Worm (Caenorhabditis elegans): ENCODE results near the gene grl-4.

Gene grl-4

DNA sequence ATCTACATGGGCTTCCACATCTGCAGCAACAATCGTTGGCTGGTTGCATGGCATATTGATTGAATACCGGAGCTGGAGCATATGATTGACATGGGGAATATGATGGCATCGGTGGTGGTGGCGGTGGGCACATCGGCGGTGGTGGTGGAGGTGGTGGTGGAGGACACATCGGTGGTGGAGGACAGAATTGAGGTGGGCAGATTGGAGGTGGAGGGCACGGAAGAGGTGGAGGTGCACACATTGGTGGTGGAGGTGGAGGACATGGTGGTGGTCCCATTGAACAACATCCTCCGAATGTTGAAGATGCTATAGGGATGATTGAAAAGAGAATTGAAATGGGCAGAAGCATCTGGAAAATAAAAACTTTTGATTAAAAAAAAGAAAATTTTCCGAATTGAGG is at the start of gene grl-4:
Gene grl-4 (minus strand): TSS at position 351 of the 400 bp plus-strand sequence.
- TF ChIP-seq ztf-29 (GFP tag; IDR thresholded peaks at IDR 0.05) = no peak
- no peak for TF ChIP-seq klf-2 (GFP tag; conservative IDR thresholded peaks at IDR 0.05)
- no peak for TF ChIP-seq ref-1 (GFP tag; conservative IDR thresholded peaks at IDR 0.05)
- TF ChIP-seq med-1 (GFP tag; optimal IDR thresholded peaks at IDR 0.05; ENCODE audit: insufficient read depth) = no peak
- TF ChIP-seq cog-1 (tag; optimal IDR thresholded peaks at IDR 0.05) = no peak
- no peak for TF ChIP-seq tab-1 (GFP tag; IDR thresholded peaks at IDR 0.05)
- no peak for TF ChIP-seq T22C8.4 (GFP tag; IDR thresholded peaks at IDR 0.05)
- TF ChIP-seq ztf-23 (GFP tag; IDR thresholded peaks at IDR 0.05) = no peak
- TF ChIP-seq flt-1 (GFP tag; IDR thresholded peaks at IDR 0.05) = no peak

DNA sequence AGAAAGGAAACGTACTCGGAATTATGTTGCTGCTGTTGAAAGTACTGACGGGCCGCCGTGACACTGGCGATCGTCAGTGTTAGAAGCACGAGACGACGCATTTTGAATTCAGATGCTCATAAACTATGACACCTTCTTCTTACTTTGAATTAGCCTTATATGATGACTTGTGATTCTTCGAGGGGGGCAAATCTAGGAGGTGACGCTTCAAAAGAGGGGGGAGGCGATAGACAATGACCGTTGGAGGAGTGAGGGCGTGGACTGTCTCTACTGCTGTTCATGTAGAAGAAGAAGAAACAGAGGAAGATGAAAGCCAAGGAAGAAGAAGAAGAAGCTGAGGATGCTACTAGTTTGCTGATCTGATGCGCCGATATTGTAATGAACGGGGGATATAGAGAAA is 36.2 kb upstream of the grl-4 start, which contains the start of gene daf-42:
Gene daf-42 (minus strand): TSS at position 101 of the 400 bp plus-strand sequence.
- no peak for TF ChIP-seq T22C8.4 (GFP tag; IDR thresholded peaks at IDR 0.05)

DNA sequence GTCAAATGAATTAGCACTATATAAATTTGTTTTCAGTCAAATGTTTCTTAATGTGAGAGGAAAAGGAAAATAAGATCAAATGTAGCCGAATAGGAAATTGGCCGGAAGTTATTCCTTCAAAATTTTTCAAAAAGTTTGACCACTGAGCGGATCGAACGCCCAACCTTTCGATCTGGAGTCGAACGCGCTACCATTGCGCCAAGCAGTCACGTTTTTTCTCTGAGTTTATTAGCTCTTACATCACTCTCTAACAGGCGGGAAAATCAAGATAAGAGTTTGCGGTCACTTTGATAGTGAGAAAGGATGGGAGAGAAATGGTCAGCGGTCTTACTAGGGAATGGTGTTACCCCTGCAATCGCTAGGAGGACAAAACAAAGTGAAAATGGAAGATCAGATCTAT is 33.5 kb upstream of the grl-4 start:
- TF ChIP-seq tab-1 (GFP tag; IDR thresholded peaks at IDR 0.05) (peak; percentile 71; the same call in 1 of the 2 replicates), flt-1 (GFP tag; IDR thresholded peaks at IDR 0.05) (peak; percentile 56; the same call in 1 of the 2 replicates), T22C8.4 (GFP tag; IDR thresholded peaks at IDR 0.05) (no peak), ztf-23 (GFP tag; IDR thresholded peaks at IDR 0.05) (0 out of 2 replicates have a peak, but pooled peaks have one; percentile 25), ref-1 (GFP tag; conservative IDR thresholded peaks at IDR 0.05) (no peak), cog-1 (tag; optimal IDR thresholded peaks at IDR 0.05) (no peak)

DNA sequence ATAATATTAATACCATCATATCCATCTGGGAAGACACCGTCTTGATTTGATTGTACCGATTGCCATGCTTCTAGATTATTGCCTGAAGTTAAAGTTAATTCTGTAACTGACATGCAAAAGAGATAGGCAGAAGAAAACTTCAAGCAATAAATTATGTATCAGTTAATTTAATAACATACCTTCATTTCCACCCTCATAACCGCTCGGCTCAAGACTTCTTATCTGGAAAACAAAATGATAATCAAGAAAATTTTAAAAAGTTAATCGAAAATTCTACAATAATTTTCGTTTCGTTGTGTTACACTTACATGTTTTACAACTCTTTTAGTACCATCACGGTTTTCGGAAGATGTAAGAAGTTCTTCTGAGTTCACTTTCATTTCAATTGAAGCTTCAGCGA is 31.6 kb upstream of the grl-4 start:
- TF ChIP-seq T22C8.4 (GFP tag; IDR thresholded peaks at IDR 0.05) (no peak), med-1 (GFP tag; optimal IDR thresholded peaks at IDR 0.05; ENCODE audit: insufficient read depth) (no peak), ztf-29 (GFP tag; IDR thresholded peaks at IDR 0.05) (no peak), flt-1 (GFP tag; IDR thresholded peaks at IDR 0.05) (no peak), klf-2 (GFP tag; conservative IDR thresholded peaks at IDR 0.05) (no peak), cog-1 (tag; optimal IDR thresholded peaks at IDR 0.05) (no peak), ref-1 (GFP tag; conservative IDR thresholded peaks at IDR 0.05) (no peak), ztf-23 (GFP tag; IDR thresholded peaks at IDR 0.05) (no peak), tab-1 (GFP tag; IDR thresholded peaks at IDR 0.05) (no peak)

DNA sequence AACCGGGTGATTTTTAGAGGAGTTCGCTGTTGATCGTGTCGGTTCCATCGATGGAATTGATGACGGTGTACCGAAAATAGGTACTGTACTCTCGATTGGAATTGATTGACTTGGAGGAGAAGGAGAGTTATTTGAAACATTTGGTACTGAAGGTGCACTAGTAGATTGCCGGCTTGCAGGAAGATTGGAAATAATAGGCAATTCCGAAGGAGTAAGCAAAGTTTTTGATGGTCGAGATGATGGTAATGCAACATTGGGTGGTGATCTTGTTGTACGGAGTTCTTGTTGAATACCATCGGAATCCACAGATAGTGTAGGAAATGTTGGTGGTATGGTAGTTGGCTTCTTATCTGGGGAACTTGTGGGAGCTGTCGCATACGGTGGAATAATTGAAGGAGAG is 28.5 kb upstream of the grl-4 start:
- TF ChIP-seq flt-1 (GFP tag; IDR thresholded peaks at IDR 0.05) (no peak), klf-2 (GFP tag; conservative IDR thresholded peaks at IDR 0.05) (no peak), cog-1 (tag; optimal IDR thresholded peaks at IDR 0.05) (no peak)

DNA sequence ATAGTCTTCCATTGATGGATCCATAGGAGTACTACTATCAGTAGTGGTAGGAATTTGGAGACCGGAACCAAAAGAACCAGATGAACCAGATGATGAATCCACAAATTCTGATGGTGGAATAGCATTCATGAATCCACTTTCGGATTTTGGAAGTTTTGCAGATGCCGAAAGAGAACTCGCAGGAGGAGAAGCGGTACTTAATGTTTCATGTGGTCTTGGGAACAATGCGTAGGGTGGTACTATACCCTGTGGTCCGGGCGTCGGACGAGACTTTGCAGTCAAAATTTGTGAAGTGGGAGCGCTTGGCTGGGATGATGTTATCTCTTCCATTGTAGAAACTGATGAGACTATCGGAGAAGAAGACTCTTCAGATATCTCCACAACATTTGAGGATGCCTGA is 27.5 kb upstream of the grl-4 start:
- no peak for TF ChIP-seq cog-1 (tag; optimal IDR thresholded peaks at IDR 0.05)
- TF ChIP-seq med-1 (GFP tag; optimal IDR thresholded peaks at IDR 0.05; ENCODE audit: insufficient read depth) = no peak
- TF ChIP-seq flt-1 (GFP tag; IDR thresholded peaks at IDR 0.05) = no peak
- TF ChIP-seq ztf-23 (GFP tag; IDR thresholded peaks at IDR 0.05) = no peak
- TF ChIP-seq tab-1 (GFP tag; IDR thresholded peaks at IDR 0.05) = no peak
- no peak for TF ChIP-seq ref-1 (GFP tag; conservative IDR thresholded peaks at IDR 0.05)
- no peak for TF ChIP-seq T22C8.4 (GFP tag; IDR thresholded peaks at IDR 0.05)
- no peak for TF ChIP-seq ztf-29 (GFP tag; IDR thresholded peaks at IDR 0.05)
- TF ChIP-seq klf-2 (GFP tag; conservative IDR thresholded peaks at IDR 0.05) = no peak

DNA sequence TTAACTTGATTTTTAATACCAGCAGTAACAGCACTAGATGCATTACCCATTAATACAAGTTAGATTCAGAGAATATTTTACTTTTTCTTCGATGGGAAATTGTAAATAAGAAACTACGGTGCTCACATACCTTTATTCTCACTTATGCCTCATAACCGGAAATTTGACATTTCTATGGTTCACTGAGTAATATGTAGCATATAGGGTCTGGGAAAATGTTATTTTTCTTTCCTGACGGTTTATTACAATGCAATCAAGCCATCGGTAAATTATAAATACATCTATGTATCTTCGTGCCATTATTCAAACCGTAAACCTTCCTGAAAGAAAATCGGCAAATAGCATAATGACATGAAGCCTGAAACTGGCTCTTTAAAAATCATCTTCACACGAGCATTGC is 22.1 kb upstream of the grl-4 start, which contains the start of gene ocr-4:
Gene ocr-4 (minus strand): TSS at position 101 of the 400 bp plus-strand sequence.
- TF ChIP-seq tab-1 (GFP tag; IDR thresholded peaks at IDR 0.05) (no peak), klf-2 (GFP tag; conservative IDR thresholded peaks at IDR 0.05) (no peak), flt-1 (GFP tag; IDR thresholded peaks at IDR 0.05) (no peak), cog-1 (tag; optimal IDR thresholded peaks at IDR 0.05) (no peak), ref-1 (GFP tag; conservative IDR thresholded peaks at IDR 0.05) (no peak), med-1 (GFP tag; optimal IDR thresholded peaks at IDR 0.05; ENCODE audit: insufficient read depth) (no peak), ztf-29 (GFP tag; IDR thresholded peaks at IDR 0.05) (no peak), T22C8.4 (GFP tag; IDR thresholded peaks at IDR 0.05) (no peak), ztf-23 (GFP tag; IDR thresholded peaks at IDR 0.05) (no peak)

DNA sequence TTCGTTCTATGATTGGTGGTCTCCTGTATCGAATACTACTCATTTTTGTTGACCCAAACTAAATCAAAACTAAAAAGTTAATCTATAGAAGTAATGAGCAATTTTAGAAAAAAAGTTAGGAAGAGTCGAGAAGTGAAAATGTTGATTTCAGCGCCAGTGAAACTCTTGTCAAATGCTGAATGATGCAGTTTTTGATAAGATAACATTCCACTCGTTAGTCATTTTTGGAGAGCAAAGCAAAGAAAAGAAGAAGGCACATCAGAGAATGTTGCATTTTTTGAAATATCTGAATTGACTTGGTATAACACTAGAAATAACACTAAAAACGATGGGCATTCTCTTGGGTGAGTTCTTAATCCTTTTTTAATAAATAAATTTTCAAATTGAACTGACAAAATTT is 18.4 kb upstream of the grl-4 start, which contains the start of gene sqst-2:
Gene sqst-2 (minus strand): TSS at position 58 of the 400 bp plus-strand sequence.
- TF ChIP-seq ztf-29 (GFP tag; IDR thresholded peaks at IDR 0.05) (no peak), ztf-23 (GFP tag; IDR thresholded peaks at IDR 0.05) (no peak), flt-1 (GFP tag; IDR thresholded peaks at IDR 0.05) (no peak), ref-1 (GFP tag; conservative IDR thresholded peaks at IDR 0.05) (no peak), tab-1 (GFP tag; IDR thresholded peaks at IDR 0.05) (no peak), med-1 (GFP tag; optimal IDR thresholded peaks at IDR 0.05; ENCODE audit: insufficient read depth) (no peak), klf-2 (GFP tag; conservative IDR thresholded peaks at IDR 0.05) (no peak), T22C8.4 (GFP tag; IDR thresholded peaks at IDR 0.05) (no peak), cog-1 (tag; optimal IDR thresholded peaks at IDR 0.05) (no peak)

DNA sequence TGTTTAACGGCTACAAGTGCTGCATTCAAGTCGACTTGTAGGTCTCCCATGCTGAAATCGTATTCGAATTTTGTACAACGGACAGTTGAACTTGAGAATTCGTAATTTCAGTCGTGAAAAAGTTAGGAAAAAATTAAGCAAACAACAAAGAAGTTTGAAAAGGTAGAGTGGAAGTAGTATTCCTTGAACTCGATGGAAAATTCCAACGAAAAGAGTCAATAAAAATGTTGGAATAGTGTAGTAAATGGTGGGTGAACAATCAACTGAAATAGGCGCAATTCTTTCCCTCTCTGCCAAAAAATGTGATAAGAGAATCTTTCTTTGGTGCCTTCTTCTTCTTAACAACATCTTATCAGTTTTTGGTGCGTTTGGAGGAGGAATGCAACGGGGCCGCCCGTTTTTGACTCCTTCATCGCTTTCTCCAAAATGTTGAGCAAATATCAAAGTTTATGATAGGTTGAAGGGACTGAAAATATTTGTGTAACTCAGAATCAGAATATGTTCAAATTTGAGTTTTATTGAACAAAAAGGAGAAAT is 16.1 kb upstream of the grl-4 start, which contains the start of gene ifo-1:
Gene ifo-1 (minus strand): TSS at position 51 of the 537 bp plus-strand sequence.
- TF ChIP-seq cog-1 (tag; optimal IDR thresholded peaks at IDR 0.05) (no peak), med-1 (GFP tag; optimal IDR thresholded peaks at IDR 0.05; ENCODE audit: insufficient read depth) (no peak), flt-1 (GFP tag; IDR thresholded peaks at IDR 0.05) (no peak), ztf-23 (GFP tag; IDR thresholded peaks at IDR 0.05) (no peak), T22C8.4 (GFP tag; IDR thresholded peaks at IDR 0.05) (no peak), klf-2 (GFP tag; conservative IDR thresholded peaks at IDR 0.05) (no peak), ref-1 (GFP tag; conservative IDR thresholded peaks at IDR 0.05) (no peak), tab-1 (GFP tag; IDR thresholded peaks at IDR 0.05) (no peak), ztf-29 (GFP tag; IDR thresholded peaks at IDR 0.05) (no peak)

DNA sequence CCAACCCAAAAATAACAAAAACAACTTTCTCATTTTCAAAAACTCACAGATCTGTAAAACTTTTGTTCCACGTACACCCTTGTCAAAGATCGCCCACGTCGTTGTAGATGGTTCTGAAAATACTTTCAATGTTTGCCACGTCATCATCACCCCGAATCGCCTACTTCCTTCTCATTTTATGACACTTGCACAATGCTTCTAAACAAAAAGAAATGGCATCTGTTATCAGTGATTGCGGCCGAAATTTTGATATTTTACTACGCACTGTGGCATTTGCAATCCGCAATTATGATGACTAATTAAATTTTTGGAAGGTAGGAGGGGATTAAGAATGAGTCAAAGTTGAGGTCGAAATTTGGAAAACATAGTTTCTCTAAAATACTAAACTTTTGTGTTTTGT is 15.1 kb upstream of the grl-4 start:
- TF ChIP-seq ref-1 (GFP tag; conservative IDR thresholded peaks at IDR 0.05) (no peak), tab-1 (GFP tag; IDR thresholded peaks at IDR 0.05) (no peak), flt-1 (GFP tag; IDR thresholded peaks at IDR 0.05) (no peak), klf-2 (GFP tag; conservative IDR thresholded peaks at IDR 0.05) (no peak), cog-1 (tag; optimal IDR thresholded peaks at IDR 0.05) (no peak), T22C8.4 (GFP tag; IDR thresholded peaks at IDR 0.05) (no peak), ztf-23 (GFP tag; IDR thresholded peaks at IDR 0.05) (no peak), ztf-29 (GFP tag; IDR thresholded peaks at IDR 0.05) (no peak), med-1 (GFP tag; optimal IDR thresholded peaks at IDR 0.05; ENCODE audit: insufficient read depth) (no peak)

All from whole organism, midembryonic.